Worm (Caenorhabditis elegans): ENCODE measurements around the gene ifa-4.

The ifa-4 gene

DNA sequence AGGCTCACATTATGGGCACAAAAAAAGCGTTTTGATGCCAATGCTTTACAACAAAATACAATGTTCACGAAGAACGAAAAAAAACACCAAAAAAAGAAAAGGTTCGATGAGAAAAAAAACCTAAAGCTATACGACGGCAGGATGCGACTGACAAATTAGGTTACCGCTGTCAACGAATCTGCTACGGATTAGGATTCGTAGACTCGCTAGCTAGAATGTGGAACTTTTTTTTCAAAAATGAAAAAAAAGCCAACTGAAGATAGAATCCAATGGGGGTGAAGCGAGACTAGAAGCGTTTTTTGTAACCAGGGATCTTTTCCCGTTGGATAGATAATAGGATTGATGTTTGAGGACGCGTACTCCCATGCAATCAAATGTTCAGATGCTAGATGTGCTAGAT lies 13.8 kb downstream of the ifa-4 start:
- TF ChIP-seq T22C8.4 (GFP tag; IDR thresholded peaks at IDR 0.05) (no peak), med-1 (GFP tag; optimal IDR thresholded peaks at IDR 0.05; ENCODE audit: insufficient read depth) (no peak), tab-1 (GFP tag; IDR thresholded peaks at IDR 0.05) (no peak), ref-1 (GFP tag; conservative IDR thresholded peaks at IDR 0.05) (no peak), klf-2 (GFP tag; conservative IDR thresholded peaks at IDR 0.05) (no peak), cog-1 (tag; optimal IDR thresholded peaks at IDR 0.05) (no peak), ztf-29 (GFP tag; IDR thresholded peaks at IDR 0.05) (no peak), flt-1 (GFP tag; IDR thresholded peaks at IDR 0.05) (no peak), ztf-23 (GFP tag; IDR thresholded peaks at IDR 0.05) (no peak)

DNA sequence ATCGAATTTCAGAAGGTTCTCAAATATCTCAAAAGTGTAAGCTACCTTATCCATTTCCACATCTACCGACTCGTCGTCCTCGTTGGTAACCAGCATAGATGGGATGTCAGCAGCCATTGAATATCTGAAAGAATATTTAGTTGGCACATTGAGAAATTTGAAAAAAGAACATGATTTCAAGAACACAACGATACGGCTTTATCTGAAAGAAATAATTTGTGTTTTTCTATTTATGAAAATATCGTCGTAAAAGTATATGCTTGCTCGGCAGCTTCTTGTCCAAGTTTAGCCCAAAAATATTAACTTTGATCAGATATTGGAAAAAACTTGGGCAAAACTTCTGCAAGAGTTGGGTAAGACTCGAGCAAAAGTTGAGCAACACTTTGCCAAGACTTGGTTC lies 15.1 kb downstream of the ifa-4 start, which contains the start of gene T07F12.4:
T07F12.4 (minus strand) TSS at position 130 of the 400 bp plus-strand sequence.
- TF ChIP-seq med-1 (GFP tag; optimal IDR thresholded peaks at IDR 0.05; ENCODE audit: insufficient read depth) = no peak
- no peak for TF ChIP-seq tab-1 (GFP tag; IDR thresholded peaks at IDR 0.05)
- TF ChIP-seq ref-1 (GFP tag; conservative IDR thresholded peaks at IDR 0.05) = no peak
- TF ChIP-seq cog-1 (tag; optimal IDR thresholded peaks at IDR 0.05) = no peak
- no peak for TF ChIP-seq ztf-23 (GFP tag; IDR thresholded peaks at IDR 0.05)
- no peak for TF ChIP-seq T22C8.4 (GFP tag; IDR thresholded peaks at IDR 0.05)
- no peak for TF ChIP-seq ztf-29 (GFP tag; IDR thresholded peaks at IDR 0.05)
- TF ChIP-seq flt-1 (GFP tag; IDR thresholded peaks at IDR 0.05) = no peak

DNA sequence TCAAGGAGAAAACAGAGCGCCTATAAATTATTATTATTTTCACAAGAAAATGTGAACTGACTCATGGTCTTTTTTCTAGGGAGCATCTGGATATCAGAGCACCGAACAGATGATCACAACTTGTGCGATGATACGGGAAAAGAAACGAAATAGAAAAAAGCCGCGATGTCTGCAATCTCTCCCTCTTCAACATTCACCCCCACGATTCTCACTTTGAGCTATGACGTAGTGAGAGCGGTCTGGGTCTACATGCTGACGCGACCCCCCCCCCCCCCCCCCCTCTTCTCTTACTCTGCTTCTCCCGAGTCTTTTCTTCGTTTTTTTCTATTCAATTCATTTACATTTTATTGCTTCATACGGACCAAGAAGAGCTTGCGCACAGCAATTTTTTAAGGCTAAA lies 16.2 kb downstream of the ifa-4 start:
- TF ChIP-seq T22C8.4 (GFP tag; IDR thresholded peaks at IDR 0.05) (no peak), ztf-23 (GFP tag; IDR thresholded peaks at IDR 0.05) (no peak), ztf-29 (GFP tag; IDR thresholded peaks at IDR 0.05) (no peak), cog-1 (tag; optimal IDR thresholded peaks at IDR 0.05) (no peak), flt-1 (GFP tag; IDR thresholded peaks at IDR 0.05) (no peak), ref-1 (GFP tag; conservative IDR thresholded peaks at IDR 0.05) (no peak), med-1 (GFP tag; optimal IDR thresholded peaks at IDR 0.05; ENCODE audit: insufficient read depth) (no peak), klf-2 (GFP tag; conservative IDR thresholded peaks at IDR 0.05) (no peak), tab-1 (GFP tag; IDR thresholded peaks at IDR 0.05) (no peak)

DNA sequence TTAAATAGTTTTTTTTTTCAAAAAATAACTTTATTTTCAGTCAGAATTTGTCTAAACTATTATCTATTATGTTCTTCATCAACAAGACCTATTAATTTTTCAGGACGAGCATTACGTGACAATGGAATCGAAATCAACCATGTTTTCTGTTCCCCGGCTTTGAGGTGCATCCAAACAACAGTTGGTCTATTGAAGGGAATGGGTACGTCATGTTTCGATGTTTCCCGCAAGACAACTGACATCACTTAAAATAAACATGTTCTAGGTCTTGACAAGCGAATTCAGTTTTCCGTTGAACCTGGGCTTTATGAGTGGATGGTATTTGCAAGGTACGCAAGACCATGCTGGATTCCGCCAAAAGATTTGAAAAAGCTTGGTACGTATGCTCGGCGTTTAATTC lies 20.6 kb downstream of the ifa-4 start:
- TF ChIP-seq tab-1 (GFP tag; IDR thresholded peaks at IDR 0.05) (no peak), ztf-29 (GFP tag; IDR thresholded peaks at IDR 0.05) (no peak), T22C8.4 (GFP tag; IDR thresholded peaks at IDR 0.05) (no peak), klf-2 (GFP tag; conservative IDR thresholded peaks at IDR 0.05) (no peak), cog-1 (tag; optimal IDR thresholded peaks at IDR 0.05) (no peak), med-1 (GFP tag; optimal IDR thresholded peaks at IDR 0.05; ENCODE audit: insufficient read depth) (no peak)

DNA sequence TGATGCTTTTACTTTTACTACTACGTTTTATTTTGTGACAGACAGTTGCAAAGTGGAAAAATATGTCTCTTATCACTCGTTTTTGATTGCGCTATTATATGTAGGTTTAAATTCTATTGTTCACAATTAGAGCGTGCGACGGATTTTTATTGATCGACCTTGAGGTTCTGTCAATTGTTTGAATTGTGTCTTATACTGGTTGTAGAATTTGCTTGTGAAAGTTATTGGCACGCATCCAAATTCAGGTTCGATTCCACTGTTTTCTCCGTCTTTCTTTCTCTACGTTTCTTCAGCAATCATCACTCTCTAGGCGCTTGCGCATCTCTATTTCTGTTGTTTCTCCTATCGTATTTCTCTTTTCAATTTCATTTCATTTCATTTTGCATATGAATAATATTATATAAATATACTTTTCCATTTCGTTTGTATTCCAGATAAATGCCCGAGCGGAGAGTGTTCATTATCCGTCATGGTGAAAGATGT lies 22.1 kb downstream of the ifa-4 start, which contains the start of gene T07F12.1:
T07F12.1 (plus strand) TSS at position 433 of the 483 bp plus-strand sequence.
- TF ChIP-seq med-1 (GFP tag; optimal IDR thresholded peaks at IDR 0.05; ENCODE audit: insufficient read depth) (no peak), tab-1 (GFP tag; IDR thresholded peaks at IDR 0.05) (no peak), cog-1 (tag; optimal IDR thresholded peaks at IDR 0.05) (no peak)

DNA sequence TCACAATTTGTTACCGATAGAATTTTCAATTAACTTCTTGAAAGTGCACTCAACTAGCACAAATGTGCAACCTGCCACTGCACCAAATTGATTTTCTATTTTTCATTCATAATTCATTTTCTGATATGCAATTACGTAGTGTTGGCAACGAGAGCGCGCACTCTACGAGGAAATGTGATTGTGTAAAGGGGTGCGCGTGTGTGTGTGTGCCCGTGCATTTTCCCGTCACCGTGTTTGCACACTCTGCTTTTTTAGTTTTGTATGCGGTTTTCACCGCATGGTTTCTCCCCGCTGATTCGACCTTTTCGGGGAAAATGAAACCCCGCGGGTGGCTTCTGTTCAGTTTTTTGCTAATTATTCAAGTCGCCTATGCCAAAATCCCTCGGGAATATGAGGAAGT lies 25.6 kb downstream of the ifa-4 start, which contains the start of gene T07F12.2:
T07F12.2 (plus strand) TSS at position 87 of the 400 bp plus-strand sequence.
- no peak for TF ChIP-seq ztf-29 (GFP tag; IDR thresholded peaks at IDR 0.05)
- peak; percentile 70 for TF ChIP-seq tab-1 (GFP tag; IDR thresholded peaks at IDR 0.05)
- peak; percentile 23; the same call in 1 of the 2 replicates for TF ChIP-seq ztf-23 (GFP tag; IDR thresholded peaks at IDR 0.05)
- no peak for TF ChIP-seq med-1 (GFP tag; optimal IDR thresholded peaks at IDR 0.05; ENCODE audit: insufficient read depth)
- no peak for TF ChIP-seq flt-1 (GFP tag; IDR thresholded peaks at IDR 0.05)

DNA sequence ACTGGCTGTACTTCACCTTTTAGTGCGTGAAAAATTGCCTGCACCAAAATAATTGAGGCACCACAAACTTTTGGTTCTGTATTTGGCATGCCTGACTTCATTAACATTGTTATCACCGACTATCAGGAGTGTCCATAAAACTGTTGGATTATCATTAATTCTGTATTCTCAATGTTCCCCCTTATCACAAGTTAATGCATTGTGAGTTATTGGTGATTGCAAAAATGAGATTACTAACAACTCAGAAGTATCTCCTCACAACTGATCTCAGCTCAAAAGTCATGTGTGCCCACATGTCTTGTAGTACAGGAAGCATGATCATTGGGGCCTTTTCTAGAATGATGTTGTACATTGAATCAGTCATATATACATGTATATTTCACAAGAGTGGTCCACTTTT lies 30.1 kb downstream of the ifa-4 start, which contains the start of gene arrd-23:
arrd-23 (plus strand) TSS at position 301 of the 400 bp plus-strand sequence.
- no peak for TF ChIP-seq tab-1 (GFP tag; IDR thresholded peaks at IDR 0.05)
- no peak for TF ChIP-seq ref-1 (GFP tag; conservative IDR thresholded peaks at IDR 0.05)
- TF ChIP-seq flt-1 (GFP tag; IDR thresholded peaks at IDR 0.05) = no peak
- TF ChIP-seq T22C8.4 (GFP tag; IDR thresholded peaks at IDR 0.05) = no peak
- no peak for TF ChIP-seq ztf-29 (GFP tag; IDR thresholded peaks at IDR 0.05)

DNA sequence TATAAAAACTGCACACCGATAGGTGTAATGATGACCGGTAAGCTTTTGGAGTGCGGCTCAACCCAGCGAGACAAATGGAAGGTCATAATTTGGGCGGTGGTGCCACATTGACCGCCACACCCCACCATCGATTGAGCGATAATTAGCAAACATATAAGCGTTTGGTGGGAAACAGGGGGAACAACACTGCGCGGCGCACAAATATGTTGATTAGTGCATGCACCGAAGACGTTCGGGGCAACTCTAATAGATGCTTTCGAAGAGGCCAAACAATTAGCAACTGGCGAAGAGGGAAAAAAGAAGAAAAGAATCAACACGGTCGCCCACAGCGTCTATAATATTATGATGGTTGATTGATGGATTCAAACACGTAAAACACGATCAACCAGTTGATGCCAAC lies 34.5 kb downstream of the ifa-4 start:
- TF ChIP-seq ref-1 (GFP tag; conservative IDR thresholded peaks at IDR 0.05) (no peak), ztf-23 (GFP tag; IDR thresholded peaks at IDR 0.05) (no peak), ztf-29 (GFP tag; IDR thresholded peaks at IDR 0.05) (no peak), tab-1 (GFP tag; IDR thresholded peaks at IDR 0.05) (no peak), T22C8.4 (GFP tag; IDR thresholded peaks at IDR 0.05) (no peak), med-1 (GFP tag; optimal IDR thresholded peaks at IDR 0.05; ENCODE audit: insufficient read depth) (no peak), klf-2 (GFP tag; conservative IDR thresholded peaks at IDR 0.05) (no peak), flt-1 (GFP tag; IDR thresholded peaks at IDR 0.05) (no peak), cog-1 (tag; optimal IDR thresholded peaks at IDR 0.05) (no peak)

DNA sequence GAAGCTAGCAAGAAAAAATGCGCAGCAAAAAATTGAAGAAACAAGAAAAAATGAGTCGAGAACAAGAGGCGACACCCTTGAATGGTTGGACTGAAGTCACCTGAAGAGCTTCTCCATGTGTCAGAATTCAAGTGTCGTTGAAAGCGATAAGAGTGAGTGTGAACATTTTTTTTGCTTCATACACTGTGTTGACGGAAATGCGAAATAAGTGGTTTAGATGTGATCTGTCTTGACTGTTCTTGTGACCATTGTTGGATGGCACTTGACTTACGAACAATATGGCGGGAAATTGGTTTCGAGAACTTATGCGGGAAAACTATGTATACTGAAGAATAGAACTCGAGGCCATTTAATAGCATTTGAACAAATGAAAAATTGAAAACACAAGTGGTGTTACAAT lies 35.8 kb downstream of the ifa-4 start:
- TF ChIP-seq cog-1 (tag; optimal IDR thresholded peaks at IDR 0.05) = no peak
- TF ChIP-seq flt-1 (GFP tag; IDR thresholded peaks at IDR 0.05) = no peak
- TF ChIP-seq med-1 (GFP tag; optimal IDR thresholded peaks at IDR 0.05; ENCODE audit: insufficient read depth) = no peak
- no peak for TF ChIP-seq klf-2 (GFP tag; conservative IDR thresholded peaks at IDR 0.05)
- no peak for TF ChIP-seq T22C8.4 (GFP tag; IDR thresholded peaks at IDR 0.05)
- no peak for TF ChIP-seq ref-1 (GFP tag; conservative IDR thresholded peaks at IDR 0.05)
- no peak for TF ChIP-seq tab-1 (GFP tag; IDR thresholded peaks at IDR 0.05)
- no peak for TF ChIP-seq ztf-23 (GFP tag; IDR thresholded peaks at IDR 0.05)
- TF ChIP-seq ztf-29 (GFP tag; IDR thresholded peaks at IDR 0.05) = no peak

DNA sequence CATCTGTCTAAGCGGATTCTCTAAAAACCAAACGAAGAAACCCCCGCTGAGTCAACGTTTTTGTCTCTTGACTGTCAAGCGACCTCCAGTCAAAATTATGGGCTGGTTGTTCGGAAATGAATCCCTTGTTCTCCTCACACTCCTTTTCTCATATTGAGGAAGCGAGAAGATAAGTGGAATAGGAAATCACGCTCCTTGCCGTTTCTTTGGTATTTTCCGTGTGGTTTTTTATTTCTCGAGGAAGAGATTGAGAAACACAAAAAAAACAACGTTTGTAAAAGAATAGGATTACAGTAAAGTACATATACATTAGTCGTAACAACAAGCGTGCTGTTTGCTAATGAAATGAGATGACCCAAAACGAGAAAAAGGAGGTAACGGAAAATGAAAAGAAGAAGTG lies 38.9 kb downstream of the ifa-4 start, which contains the start of gene tsp-14:
tsp-14 (minus strand) TSS at position 62 of the 400 bp plus-strand sequence.
- TF ChIP-seq ref-1 (GFP tag; conservative IDR thresholded peaks at IDR 0.05) = no peak
- no peak for TF ChIP-seq tab-1 (GFP tag; IDR thresholded peaks at IDR 0.05)
- no peak for TF ChIP-seq cog-1 (tag; optimal IDR thresholded peaks at IDR 0.05)
- no peak for TF ChIP-seq med-1 (GFP tag; optimal IDR thresholded peaks at IDR 0.05; ENCODE audit: insufficient read depth)
- no peak for TF ChIP-seq ztf-23 (GFP tag; IDR thresholded peaks at IDR 0.05)
- no peak for TF ChIP-seq T22C8.4 (GFP tag; IDR thresholded peaks at IDR 0.05)
- TF ChIP-seq ztf-29 (GFP tag; IDR thresholded peaks at IDR 0.05) = no peak
- no peak for TF ChIP-seq flt-1 (GFP tag; IDR thresholded peaks at IDR 0.05)
- no peak for TF ChIP-seq klf-2 (GFP tag; conservative IDR thresholded peaks at IDR 0.05)
